Fruit fly (Drosophila melanogaster): ENCODE data around the gene CG33080.

CG33080 gene

DNA sequence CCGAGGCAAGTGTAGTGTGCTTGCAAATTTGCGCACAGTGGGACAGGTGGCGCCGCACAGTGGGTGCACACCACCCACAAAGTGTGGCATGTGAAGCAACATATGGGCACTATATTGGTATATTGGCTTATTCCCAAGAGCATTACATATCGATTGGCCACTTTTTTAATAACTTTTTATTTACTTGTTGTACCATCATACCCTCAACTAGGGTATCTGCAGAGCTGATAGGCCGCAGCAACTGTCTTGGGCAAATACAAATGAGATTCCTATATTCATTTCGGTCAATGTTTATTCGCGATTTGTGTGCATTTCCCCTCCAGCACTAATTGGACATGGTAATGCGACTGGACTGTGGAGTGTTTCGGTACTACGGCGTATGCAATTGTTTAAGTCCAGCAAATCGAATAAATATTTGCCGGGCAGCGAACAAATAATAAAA is 7.2 kb upstream of the CG33080 start (continued):
- TF ChIP-seq CG6254 (GFP tag; optimal IDR thresholded peaks at IDR 0.05) (peak; percentile 25), ac (GFP tag; optimal IDR thresholded peaks at IDR 0.05) (peak; percentile 22), sqz (GFP tag; optimal IDR thresholded peaks at IDR 0.05) (peak; percentile 7), Oli (tag; optimal IDR thresholded peaks at IDR 0.05) (peak; percentile 30), toy (GFP tag; IDR thresholded peaks at IDR 0.05) (no peak), crp (GFP tag; optimal IDR thresholded peaks at IDR 0.05) (peak in 1 of 2 experiments; percentile 7), dimm (GFP tag; IDR thresholded peaks at IDR 0.05) (peak; percentile 18; the same call in 1 of the 2 replicates), vvl (GFP tag; IDR thresholded peaks at IDR 0.05) (peak; percentile 55; the same call in 1 of the 2 replicates), C15 (GFP tag; IDR thresholded peaks at IDR 0.05) (no peak), Abd-B (GFP tag; optimal IDR thresholded peaks at IDR 0.05) (peak; percentile 29), chinmo (GFP tag; IDR thresholded peaks at IDR 0.05; ENCODE audit: partially characterized antibody) (no peak), lbe (GFP tag; optimal IDR thresholded peaks at IDR 0.05) (no peak), Spps (tag; optimal IDR thresholded peaks at IDR 0.05) (peak; percentile 27), HLH3B (GFP tag; IDR thresholded peaks at IDR 0.05) (peak; percentile 54), Sry-δ (GFP tag; optimal IDR thresholded peaks at IDR 0.05) (no peak), CG2875 (GFP tag; optimal IDR thresholded peaks at IDR 0.05) (peak; percentile 72), Xrp1 (GFP tag; IDR thresholded peaks at IDR 0.05) (peak; percentile 58), CG31441 (GFP tag; IDR thresholded peaks at IDR 0.05) (peak; percentile 67), gsb-n (tag; optimal IDR thresholded peaks at IDR 0.05) (peak; percentile 64), fd96Cb (tag; optimal IDR thresholded peaks at IDR 0.05) (peak; percentile 27), CG13624 (GFP tag; optimal IDR thresholded peaks at IDR 0.05) (no peak), CG1024 (GFP tag; IDR thresholded peaks at IDR 0.05) (peak; percentile 46), grau (tag; optimal IDR thresholded peaks at IDR 0.05) (peak; percentile 25), CG4424 (GFP tag; optimal IDR thresholded peaks at IDR 0.05) (peak; percentile 42), Mad (GFP tag; optimal IDR thresholded peaks at IDR 0.05) (no peak), Rfx (GFP tag; IDR thresholded peaks at IDR 0.05) (peak; percentile 45; the same call in 1 of the 2 replicates), Lpt (GFP tag; optimal IDR thresholded peaks at IDR 0.05) (no peak), CG30431 (GFP tag; optimal IDR thresholded peaks at IDR 0.05) (peak; percentile 17), CG3163 (GFP tag; optimal IDR thresholded peaks at IDR 0.05) (no peak), pan (optimal IDR thresholded peaks at IDR 0.05) (no peak), pan (GFP tag; optimal IDR thresholded peaks at IDR 0.05 in 1 of 2, IDR thresholded peaks at IDR 0.05 in 1 of 2) (peak in 1 of 2 experiments; percentile 55), CG16815 (GFP tag; optimal IDR thresholded peaks at IDR 0.05) (no peak), pros (GFP tag; optimal IDR thresholded peaks at IDR 0.05) (no peak), CG2712 (tag; optimal IDR thresholded peaks at IDR 0.05) (peak; percentile 39), Max (GFP tag; optimal IDR thresholded peaks at IDR 0.05) (no peak), gfzf (GFP tag; optimal IDR thresholded peaks at IDR 0.05) (no peak), az2 (GFP tag; optimal IDR thresholded peaks at IDR 0.05) (peak; percentile 43), BEAF-32 (GFP tag; optimal IDR thresholded peaks at IDR 0.05) (no peak), jumu (GFP tag; optimal IDR thresholded peaks at IDR 0.05) (no peak), crol (GFP tag; IDR thresholded peaks at IDR 0.05) (no peak), TFAM (GFP tag; optimal IDR thresholded peaks at IDR 0.05) (no peak), CG4404 (GFP tag; IDR thresholded peaks at IDR 0.05) (peak; percentile 35), CG8765 (GFP tag; IDR thresholded peaks at IDR 0.05) (peak; percentile 37; the same call in 1 of the 2 replicates), Med (GFP tag) (peak; percentile 89), CG7839 (tag; optimal IDR thresholded peaks at IDR 0.05) (peak; percentile 49), dpn (GFP tag; optimal IDR thresholded peaks at IDR 0.05) (peak; percentile 32 to 46), amos (GFP tag; IDR thresholded peaks at IDR 0.05; ENCODE audit: partially characterized antibody) (no peak), HmgD (GFP tag; optimal IDR thresholded peaks at IDR 0.05) (no peak), croc (GFP tag; conservative IDR thresholded peaks at IDR 0.05) (no peak), MBD-R2 (GFP tag; IDR thresholded peaks at IDR 0.05) (no peak; the same call in 1 of the 2 replicates), Dfd (GFP tag; optimal IDR thresholded peaks at IDR 0.05) (no peak)

All from whole organism, embryonic.